Fruit fly (Drosophila melanogaster): ENCODE data around the gene CG5225.

Gene CG5225

DNA sequence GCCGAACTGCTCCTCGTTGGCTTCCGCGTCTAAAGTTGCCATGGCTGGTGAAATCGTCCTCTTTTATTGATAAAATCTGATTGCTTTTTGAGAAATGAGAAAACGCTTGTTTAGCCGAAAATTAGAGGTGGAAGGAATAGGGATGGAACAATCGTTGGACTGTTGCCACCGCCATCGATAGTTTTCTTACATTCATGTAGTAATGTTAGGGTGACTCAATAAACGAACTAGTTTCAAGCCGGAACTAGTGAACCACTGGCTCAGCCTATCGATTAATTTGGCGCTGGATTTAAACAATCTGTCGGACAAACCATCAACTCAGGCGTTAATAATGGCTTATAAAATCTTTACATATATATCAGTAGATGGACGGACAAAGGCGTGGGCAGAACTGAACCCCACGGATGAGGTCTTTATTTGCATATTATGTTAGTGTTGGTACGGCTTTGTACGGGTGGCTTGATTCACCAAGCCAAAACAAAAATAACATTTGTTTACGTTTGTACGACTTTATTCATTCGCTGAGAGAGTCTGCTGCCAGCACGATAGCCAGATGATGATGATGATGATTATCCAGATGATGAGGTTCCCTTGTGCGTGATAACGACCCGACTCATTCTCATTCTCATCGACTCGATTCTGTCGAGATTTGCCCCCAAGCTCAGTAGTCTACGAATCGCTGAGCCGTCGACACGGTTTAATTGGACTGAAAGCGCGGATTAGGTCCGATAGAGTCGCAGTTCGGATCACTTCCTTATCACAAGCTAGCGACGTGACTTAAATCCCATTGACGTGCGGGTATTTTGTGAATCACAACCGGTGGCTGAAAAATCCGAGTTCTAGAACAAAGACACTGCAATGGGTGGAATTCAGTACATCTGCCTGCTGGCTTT lies 26.0 kb upstream of the CG5225 start, which contains the start of the genes Sf3a1 and Irc:
Sf3a1 (minus strand) TSS at position 138 of the 893 bp plus-strand sequence.
Irc (plus strand) TSS at position 658 of the 893 bp plus-strand sequence.
- TF ChIP-seq CG8478 (optimal IDR thresholded peaks at IDR 0.05) (no peak), CTCF (optimal IDR thresholded peaks at IDR 0.05) (peak; percentile 39 to 49)

DNA sequence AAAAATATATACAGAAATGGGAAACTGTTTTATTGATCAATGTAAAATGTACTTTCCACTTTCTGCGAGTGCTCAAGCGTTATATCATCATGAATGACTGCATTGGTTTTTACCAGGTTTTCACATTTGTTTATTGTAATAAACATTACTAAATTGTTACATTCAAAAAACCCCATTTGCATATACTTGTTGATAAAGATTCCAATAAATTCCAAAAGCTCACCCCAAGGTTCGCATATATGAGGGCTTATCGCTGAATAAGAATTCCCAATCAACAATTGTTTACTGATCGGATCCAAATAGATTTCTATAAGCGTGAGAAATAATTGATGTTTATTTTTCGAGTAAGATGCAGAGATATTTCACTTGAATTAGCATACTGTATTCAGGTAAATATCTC lies 25.0 kb upstream of the CG5225 start:
- TF ChIP-seq CTCF (optimal IDR thresholded peaks at IDR 0.05) (no peak), CG8478 (optimal IDR thresholded peaks at IDR 0.05) (no peak)

dm6 chr3R:17007336-17007735 lies 21.2 kb upstream of the CG5225 start:
- TF ChIP-seq CTCF (optimal IDR thresholded peaks at IDR 0.05) (no peak), CG8478 (optimal IDR thresholded peaks at IDR 0.05) (no peak)

dm6 chr3R:17008018-17008674 lies 20.3 kb upstream of the CG5225 start, which contains the start of gene CG8907:
Gene CG8907, plus strand, starts transcription at chr3R:17008269.
- TF ChIP-seq CG8478 (optimal IDR thresholded peaks at IDR 0.05) (no peak), CTCF (optimal IDR thresholded peaks at IDR 0.05) (no peak)

DNA sequence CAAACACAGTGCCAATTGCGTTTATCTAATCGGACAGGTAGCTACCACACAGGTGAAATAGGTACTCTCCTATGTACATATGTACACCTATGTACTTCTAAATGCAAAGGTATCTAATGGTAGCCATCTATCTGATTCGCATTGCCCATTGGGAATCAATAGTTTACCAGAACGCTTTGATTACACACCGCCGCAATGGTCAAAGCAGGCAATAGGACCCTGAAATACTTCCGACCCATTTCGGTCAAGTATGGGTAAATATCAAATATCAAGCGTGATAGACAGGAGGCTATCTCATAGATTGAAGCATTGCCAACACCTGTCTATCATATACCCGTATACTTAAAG lies 19.8 kb upstream of the CG5225 start:
- TF ChIP-seq CTCF (optimal IDR thresholded peaks at IDR 0.05): no peak
- no peak for TF ChIP-seq CG8478 (optimal IDR thresholded peaks at IDR 0.05)

- TF ChIP-seq CTCF (optimal IDR thresholded peaks at IDR 0.05): no peak
- TF ChIP-seq CG8478 (optimal IDR thresholded peaks at IDR 0.05): no peak
These were observed 14.2 kb upstream of the CG5225 start, which contains the start of gene Pxd for dm6 chr3R:17014276-17014675. Gene Pxd, plus strand, starts transcription at chr3R:17014576.

DNA sequence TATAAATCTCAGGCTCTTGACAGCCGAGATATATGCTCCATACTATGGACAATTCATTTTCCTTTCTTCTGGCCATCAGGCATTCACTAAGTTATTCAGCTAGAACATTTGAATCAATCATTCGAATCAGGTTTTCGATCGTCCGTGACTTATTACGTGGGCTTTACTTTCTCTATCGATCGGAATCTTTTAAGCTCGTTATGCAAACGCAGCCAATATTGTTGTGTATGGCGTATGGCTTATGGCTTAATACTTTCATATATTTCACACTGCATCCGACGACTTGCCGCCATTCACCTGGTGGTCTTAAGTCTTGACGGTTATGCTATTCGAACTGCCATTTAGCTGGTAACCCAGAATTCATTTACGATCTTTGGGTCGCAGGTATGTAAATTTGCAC lies 12.3 kb upstream of the CG5225 start:
- TF ChIP-seq CG8478 (optimal IDR thresholded peaks at IDR 0.05) (no peak), CTCF (optimal IDR thresholded peaks at IDR 0.05) (no peak)

dm6 chr3R:17018902-17019527 lies 9.5 kb upstream of the CG5225 start:
- TF ChIP-seq CG8478 (optimal IDR thresholded peaks at IDR 0.05) (no peak), CTCF (optimal IDR thresholded peaks at IDR 0.05) (no peak)

dm6 chr3R:17020956-17021355 lies 7.5 kb upstream of the CG5225 start, which contains the start of gene Adsl:
Gene Adsl, minus strand, starts transcription at chr3R:17021120.
- TF ChIP-seq CG8478 (optimal IDR thresholded peaks at IDR 0.05) (no peak), CTCF (optimal IDR thresholded peaks at IDR 0.05) (no peak)

DNA sequence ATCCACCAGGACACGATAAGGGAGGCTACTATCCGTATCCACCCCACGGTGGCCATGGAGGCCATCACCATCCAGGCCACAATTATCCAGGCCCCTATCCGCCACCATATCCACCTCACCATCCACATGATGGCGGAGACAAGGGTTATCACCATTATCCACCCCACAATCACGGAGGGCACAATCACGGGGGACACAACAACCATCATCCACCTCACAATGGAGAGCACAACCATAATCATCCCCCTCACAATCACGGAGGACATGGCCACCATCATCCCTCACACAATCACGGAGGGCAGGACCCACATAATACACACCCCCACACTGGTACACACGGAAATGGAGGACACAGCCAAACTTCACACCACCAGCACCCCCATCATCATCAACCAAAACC lies 1.3 kb downstream of the CG5225 start:
- TF ChIP-seq CTCF (optimal IDR thresholded peaks at IDR 0.05): no peak
- TF ChIP-seq CG8478 (optimal IDR thresholded peaks at IDR 0.05): no peak

dm6 chr3R:17031502-17031901 lies 3.0 kb downstream of the CG5225 start, which contains the start of gene CG31268:
Gene CG31268, plus strand, starts transcription at chr3R:17031802.
- TF ChIP-seq CG8478 (optimal IDR thresholded peaks at IDR 0.05): no peak
- TF ChIP-seq CTCF (optimal IDR thresholded peaks at IDR 0.05): no peak

dm6 chr3R:17035945-17036344 lies 7.5 kb downstream of the CG5225 start, which contains the start of gene CG4009:
Gene CG4009, minus strand, starts transcription at chr3R:17036045.
- no peak for TF ChIP-seq CTCF (optimal IDR thresholded peaks at IDR 0.05)
- TF ChIP-seq CG8478 (optimal IDR thresholded peaks at IDR 0.05): no peak

DNA sequence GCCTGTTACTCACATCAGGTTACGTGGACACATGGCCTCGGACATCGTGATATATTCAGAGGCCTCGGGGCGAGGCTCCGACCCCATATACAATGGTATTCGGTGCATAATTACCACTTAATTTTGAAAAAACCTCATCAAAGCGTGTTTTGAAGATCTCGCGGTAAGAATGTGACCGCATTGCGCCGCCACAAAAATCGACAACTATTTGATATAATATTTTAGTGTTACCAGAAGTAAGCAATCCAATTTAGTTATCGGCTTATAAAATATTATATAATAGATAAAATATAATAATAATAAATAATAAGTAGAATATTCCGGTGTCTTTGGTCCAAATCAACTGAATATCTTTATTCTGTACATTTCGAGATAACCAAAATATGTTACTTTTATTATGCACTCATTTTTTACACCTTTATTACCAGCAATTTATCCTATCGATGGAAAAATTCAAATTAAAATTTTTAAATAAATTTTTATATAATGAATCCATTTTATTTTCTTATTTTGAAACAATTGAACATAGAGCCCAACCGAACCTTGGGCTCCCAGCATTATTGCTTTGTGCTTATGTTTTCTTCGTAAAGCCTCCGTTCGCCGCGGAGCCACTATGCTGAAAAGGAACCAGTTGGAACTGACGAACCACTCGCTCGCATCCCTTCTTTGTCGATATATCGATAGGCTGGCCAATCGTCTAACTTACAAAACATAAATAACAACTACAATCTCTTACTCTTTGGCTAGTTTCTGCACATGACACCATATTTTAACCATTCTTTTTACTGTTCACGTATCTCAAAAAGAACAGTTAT lies 11.7 kb downstream of the CG5225 start, which contains the start of the genes CG18213 and Trm7-32:
CG18213 (minus strand) TSS at position 211 of the 815 bp plus-strand sequence.
Trm7-32 (plus strand) TSS at position 690 of the 815 bp plus-strand sequence.
- TF ChIP-seq CTCF (optimal IDR thresholded peaks at IDR 0.05) (peak in 1 of 2 experiments; percentile 17), CG8478 (optimal IDR thresholded peaks at IDR 0.05) (no peak)

All from S2 (cell line).